Worm (Caenorhabditis elegans): ENCODE data around the gene str-101.

ce11 chrV:15693682-15694081, 18.1 kb downstream of the str-101 start, which contains the start of gene nhr-198:
- no peak for TF ChIP-seq pha-4 (tag; optimal IDR thresholded peaks at IDR 0.05)
- no peak for TF ChIP-seq tbx-2 (tag; optimal IDR thresholded peaks at IDR 0.05)
- TF ChIP-seq pag-3 (tag; optimal IDR thresholded peaks at IDR 0.05; ENCODE audit: borderline replicate concordance), result no peak
- TF ChIP-seq rnt-1 (tag; optimal IDR thresholded peaks at IDR 0.05), result no peak
- TF ChIP-seq nhr-11 (tag; optimal IDR thresholded peaks at IDR 0.05), result no peak
- no peak for TF ChIP-seq ceh-45 (GFP tag; IDR thresholded peaks at IDR 0.05)
